Fruit fly (Drosophila melanogaster) whole organism, embryonic: Measurements from ENCODE around the gene CG14696.

Experiments used
- Asciz ChIP-seq: fragments of 200-800 bp; sonication (Bioruptor generic); optimal IDR thresholded peaks from 2 replicates; lab custom pipeline; 2017; ENCODE audit warnings: missing biosample characterization, mild to moderate bottlenecking, missing genetic modification characterization, missing genetic modification reagents
- CG10543 ChIP-seq: fragments of 200-800 bp; sonication (Bioruptor generic); optimal IDR thresholded peaks from 3 replicates; lab custom pipeline; 2017; ENCODE audit warnings: missing biosample characterization, mild to moderate bottlenecking, missing genetic modification characterization, moderate library complexity
- CG11247 ChIP-seq: fragments of 200-800 bp; sonication (Bioruptor generic); IDR thresholded peaks from 2 replicates; pipeline ENCODE4 v1.3.6; 2022; ENCODE audit warnings: missing biosample characterization, missing genetic modification characterization
- CG12769 ChIP-seq: fragments of 200-800 bp; sonication (Bioruptor generic); optimal IDR thresholded peaks from 2 replicates; lab custom pipeline; 2019; ENCODE audit warnings: missing biosample characterization, mild to moderate bottlenecking, missing genetic modification characterization, moderate library complexity
- CG13424 ChIP-seq: fragments of 200-800 bp; sonication (Bioruptor generic); optimal IDR thresholded peaks from 2 replicates; lab custom pipeline; 2019; ENCODE audit warnings: missing biosample characterization, mild to moderate bottlenecking, missing genetic modification characterization, moderate library complexity
- CG15696 ChIP-seq: fragments of 200-800 bp; sonication (Bioruptor generic); optimal IDR thresholded peaks from 2 replicates; lab custom pipeline; 2019; ENCODE audit warnings: missing biosample characterization, mild to moderate bottlenecking, missing genetic modification characterization, moderate library complexity
- CG16779 ChIP-seq: fragments of 200-800 bp; sonication (Bioruptor generic); IDR thresholded peaks from 2 replicates; pipeline ENCODE4 v1.3.6; 2022; ENCODE audit warnings: missing biosample characterization, missing genetic modification characterization
- CG2129 ChIP-seq: fragments of 200-800 bp; sonication (Bioruptor generic); IDR thresholded peaks from 2 replicates; pipeline ENCODE4 v1.3.6; 2022; ENCODE audit warnings: missing biosample characterization, missing genetic modification characterization; ENCODE audit not compliant: partially characterized antibody
- CG3065 ChIP-seq: fragments of 200-800 bp; sonication (Bioruptor generic); optimal IDR thresholded peaks from 2 replicates; lab custom pipeline; 2016; ENCODE audit warnings: missing biosample characterization, missing genetic modification characterization
- CG31224 ChIP-seq: fragments of 200-800 bp; sonication (Bioruptor generic); IDR thresholded peaks from 2 replicates; pipeline ENCODE4 v1.3.6; 2022; ENCODE audit warnings: missing biosample characterization, missing genetic modification characterization
- CG4360 ChIP-seq: fragments of 200-800 bp; sonication (Bioruptor generic); IDR thresholded peaks from 2 replicates; pipeline ENCODE4 v1.3.6; 2022; ENCODE audit warnings: missing biosample characterization, missing genetic modification characterization
- CG4424 ChIP-seq: fragments of 200-800 bp; sonication (Bioruptor generic); optimal IDR thresholded peaks from 3 replicates; lab custom pipeline; 2016; ENCODE audit warnings: missing biosample characterization, missing genetic modification characterization
- CG6272 ChIP-seq: fragments of 200-800 bp; sonication (Bioruptor generic); IDR thresholded peaks from 2 replicates; pipeline ENCODE4 v1.3.6; 2022; ENCODE audit warnings: missing biosample characterization, missing genetic modification characterization
- CG7928 ChIP-seq: fragments of 200-800 bp; sonication (Bioruptor generic); optimal IDR thresholded peaks from 2 replicates; lab custom pipeline; 2017; ENCODE audit warnings: missing biosample characterization, mild to moderate bottlenecking, missing genetic modification characterization
- CG8388 ChIP-seq: fragments of 200-800 bp; sonication (Bioruptor generic); optimal IDR thresholded peaks from 2 replicates; lab custom pipeline; 2019; ENCODE audit warnings: missing biosample characterization, mild to moderate bottlenecking, missing genetic modification characterization, moderate library complexity
- CG9727 ChIP-seq: fragments of 200-800 bp; sonication (Bioruptor generic); optimal IDR thresholded peaks from 3 replicates; lab custom pipeline; 2017; ENCODE audit warnings: missing biosample characterization, mild to moderate bottlenecking, missing genetic modification characterization
- CTCF ChIP-seq: fragments of 200-800 bp; sonication (Bioruptor generic); optimal IDR thresholded peaks from 2 replicates; lab custom pipeline; 2017; ENCODE audit warnings: missing biosample characterization, mild to moderate bottlenecking, missing genetic modification characterization, moderate library complexity
- Chrac-16 ChIP-seq: fragments of 200-800 bp; sonication (Bioruptor generic); optimal IDR thresholded peaks from 3 replicates; lab custom pipeline; 2016; ENCODE audit warnings: missing biosample characterization, missing genetic modification characterization
- Doc2 ChIP-seq: fragments of 200-800 bp; sonication (Bioruptor generic); IDR thresholded peaks from 2 replicates; pipeline ENCODE4 v1.3.6; 2022; ENCODE audit warnings: missing biosample characterization, missing genetic modification characterization
- HmgD ChIP-seq: fragments of 200-800 bp; sonication (Bioruptor generic); optimal IDR thresholded peaks from 3 replicates; lab custom pipeline; 2016; ENCODE audit warnings: missing biosample characterization, missing genetic modification characterization
- Jarid2 ChIP-seq: fragments of 200-800 bp; sonication (Bioruptor generic); optimal IDR thresholded peaks from 3 replicates; lab custom pipeline; 2017; ENCODE audit warnings: mild to moderate bottlenecking, missing biosample characterization, missing genetic modification reagents, missing genetic modification characterization
- Lhr ChIP-seq: fragments of 200-800 bp; sonication (Bioruptor generic); optimal IDR thresholded peaks from 3 replicates; lab custom pipeline; 2017; ENCODE audit warnings: mild to moderate bottlenecking, missing biosample characterization, missing genetic modification reagents, missing genetic modification characterization
- Lpt ChIP-seq: fragments of >200 bp; optimal IDR thresholded peaks from 2 replicates; lab custom pipeline; 2018; ENCODE audit warnings: missing biosample characterization, missing genetic modification characterization
- MTF-1 ChIP-seq: fragments of 200-800 bp; sonication (Bioruptor generic); optimal IDR thresholded peaks from 2 replicates; lab custom pipeline; 2018; ENCODE audit warnings: missing biosample characterization, mild to moderate bottlenecking, missing genetic modification characterization, borderline replicate concordance
- Med ChIP-seq: fragments of 200-800 bp; sonication (Bioruptor generic); peaks from one replicate; lab custom pipeline; 2016; ENCODE audit warnings: missing biosample characterization, missing genetic modification characterization, mild to moderate bottlenecking, inconsistent platforms, moderate library complexity
- Meics ChIP-seq: fragments of 200-800 bp; sonication (Bioruptor generic); optimal IDR thresholded peaks from 2 replicates; lab custom pipeline; 2017; ENCODE audit warnings: missing biosample characterization, mild to moderate bottlenecking, missing genetic modification characterization
- NC2β ChIP-seq: fragments of 200-800 bp; sonication (Bioruptor generic); optimal IDR thresholded peaks from 2 replicates; lab custom pipeline; 2016; ENCODE audit warnings: missing biosample characterization, missing genetic modification characterization
- Nf-YB ChIP-seq: fragments of 200-800 bp; sonication (Bioruptor generic); optimal IDR thresholded peaks from 3 replicates; lab custom pipeline; 2019; ENCODE audit warnings: missing biosample characterization, mild to moderate bottlenecking, missing genetic modification characterization, moderate library complexity
- Sin3A ChIP-seq: fragments of >200 bp; optimal IDR thresholded peaks from 2 replicates; lab custom pipeline; 2018
- Sry-β ChIP-seq: fragments of 200-800 bp; sonication (Bioruptor generic); optimal IDR thresholded peaks from 2 replicates; lab custom pipeline; 2018; ENCODE audit warnings: missing biosample characterization, mild to moderate bottlenecking, missing genetic modification characterization, moderate library complexity
- Ssrp ChIP-seq: fragments of 200-800 bp; sonication (Bioruptor generic); optimal IDR thresholded peaks from 2 replicates; lab custom pipeline; 2018; ENCODE audit warnings: missing biosample characterization, mild to moderate bottlenecking, missing genetic modification characterization, moderate library complexity
- al ChIP-seq: fragments of 200-800 bp; sonication (Bioruptor generic); IDR thresholded peaks from 2 replicates; pipeline ENCODE4 v1.3.6; 2022; ENCODE audit warnings: missing biosample characterization, missing genetic modification characterization
- cato ChIP-seq: fragments of 200-800 bp; sonication (Bioruptor generic); optimal IDR thresholded peaks from 2 replicates; lab custom pipeline; 2016; ENCODE audit warnings: missing biosample characterization, missing genetic modification characterization, borderline replicate concordance
- esg ChIP-seq: fragments of 200-800 bp; sonication (Bioruptor generic); conservative IDR thresholded peaks from 2 replicates; pipeline ENCODE4 v1.3.6; 2022; ENCODE audit warnings: missing biosample characterization, missing genetic modification characterization
- fd102C ChIP-seq: fragments of 200-800 bp; sonication (Bioruptor generic); optimal IDR thresholded peaks from 2 replicates; lab custom pipeline; 2018; ENCODE audit warnings: missing biosample characterization, mild to moderate bottlenecking, missing genetic modification characterization, moderate library complexity
- fu2 ChIP-seq: fragments of 200-800 bp; sonication (Bioruptor generic); optimal IDR thresholded peaks from 2 replicates; lab custom pipeline; 2016; ENCODE audit warnings: missing biosample characterization, missing genetic modification characterization
- grn ChIP-seq: fragments of 200-800 bp; sonication (Bioruptor generic); optimal IDR thresholded peaks from 3 replicates; lab custom pipeline; 2017; ENCODE audit warnings: missing biosample characterization, missing genetic modification characterization
- gro ChIP-seq: fragments of 200-800 bp; sonication (Bioruptor generic); optimal IDR thresholded peaks from 2 replicates; lab custom pipeline; 2016; ENCODE audit warnings: missing biosample characterization, missing genetic modification characterization
- gsb ChIP-seq: fragments of 200-800 bp; sonication (Bioruptor generic); IDR thresholded peaks from 2 replicates; pipeline ENCODE4 v1.3.6; 2022; ENCODE audit warnings: missing biosample characterization, missing genetic modification characterization
- inv ChIP-seq: fragments of 200-800 bp; sonication (Bioruptor generic); IDR thresholded peaks from 2 replicates; pipeline ENCODE4 v1.3.6; 2022; ENCODE audit warnings: missing biosample characterization, missing genetic modification characterization; ENCODE audit not compliant: partially characterized antibody
- scrt ChIP-seq: fragments of 200-800 bp; sonication (Bioruptor generic); optimal IDR thresholded peaks from 2 replicates; lab custom pipeline; 2018; ENCODE audit warnings: missing biosample characterization, mild to moderate bottlenecking, missing genetic modification characterization, moderate library complexity
- sim ChIP-seq: fragments of 200-800 bp; sonication (Bioruptor generic); IDR thresholded peaks from 2 replicates; pipeline ENCODE4 v1.3.6; 2022; ENCODE audit warnings: missing biosample characterization, missing genetic modification characterization
- sisA ChIP-seq: fragments of 200-800 bp; sonication (Bioruptor generic); IDR thresholded peaks from 2 replicates; pipeline ENCODE4 v1.3.6; 2022; ENCODE audit warnings: missing biosample characterization, missing genetic modification characterization
- slp2 ChIP-seq: fragments of 200-800 bp; sonication (Bioruptor generic); optimal IDR thresholded peaks from 2 replicates; lab custom pipeline; 2016; ENCODE audit warnings: missing biosample characterization, missing genetic modification characterization
- stwl ChIP-seq: fragments of 200-800 bp; sonication (Bioruptor generic); optimal IDR thresholded peaks from 3 replicates; lab custom pipeline; 2018; ENCODE audit warnings: missing biosample characterization, mild to moderate bottlenecking, missing genetic modification characterization, moderate library complexity
- tap ChIP-seq: fragments of 200-800 bp; optimal IDR thresholded peaks from 3 replicates; lab custom pipeline; 2019; ENCODE audit warnings: missing biosample characterization, mild to moderate bottlenecking, missing genetic modification characterization, moderate library complexity
- vnd ChIP-seq: fragments of 200-800 bp; sonication (Bioruptor generic); IDR thresholded peaks from 3 replicates; pipeline ENCODE4 v1.3.6; 2022; ENCODE audit warnings: missing biosample characterization, missing genetic modification characterization; ENCODE audit not compliant: partially characterized antibody
- wdn ChIP-seq: fragments of 200-800 bp; sonication (Bioruptor generic); IDR thresholded peaks from 2 replicates; pipeline ENCODE4 v1.3.6; 2022; ENCODE audit warnings: missing biosample characterization, missing genetic modification characterization
- zf30C ChIP-seq: fragments of 200-800 bp; sonication (Bioruptor generic); optimal IDR thresholded peaks from 3 replicates; lab custom pipeline; 2018; ENCODE audit warnings: missing biosample characterization, mild to moderate bottlenecking, missing genetic modification characterization

Gene CG14696

dm6 chr3R:10850636-10851035 lies 34.2 kb downstream of the CG14696 start (continued):
- no peak for TF ChIP-seq CG9727 (GFP tag; lab: Kevin White, UChicago)
- TF ChIP-seq zf30C (GFP tag; lab: Kevin White, UChicago): no peak
- no peak for TF ChIP-seq CG2129 (GFP tag; lab: Robert Waterston, UW)
- no peak for TF ChIP-seq NC2β (GFP tag; lab: Kevin White, UChicago)
- no peak for TF ChIP-seq CG31224 (GFP tag; lab: Robert Waterston, UW)
- TF ChIP-seq Med: peak; percentile 77
- TF ChIP-seq inv (GFP tag; lab: Robert Waterston, UW): no peak
- TF ChIP-seq Sin3A (lab: Kevin White, UChicago): no peak
- TF ChIP-seq MTF-1 (GFP tag; lab: Kevin White, UChicago): no peak

dm6 chr3R:10849515-10849973 lies 35.3 kb downstream of the CG14696 start, which contains the start of gene CG42394:
CG42394 (plus strand) TSS chr3R:10849825.
- peak; percentile 97 for TF ChIP-seq Asciz (GFP tag; lab: Kevin White, UChicago)
- TF ChIP-seq Chrac-16 (GFP tag; lab: Kevin White, UChicago): peak; percentile 88
- peak; percentile 67 for TF ChIP-seq CTCF (GFP tag; lab: Kevin White, UChicago)
- peak; percentile 81 for TF ChIP-seq CG3065
- TF ChIP-seq wdn (GFP tag; lab: Robert Waterston, UW): peak; percentile 85
- peak; percentile 91 for TF ChIP-seq al (GFP tag; lab: Robert Waterston, UW)
- TF ChIP-seq CG2129 (GFP tag; lab: Robert Waterston, UW): no peak
- TF ChIP-seq CG7928: peak; percentile 73
- no peak for TF ChIP-seq grn
- peak; percentile 90 for TF ChIP-seq scrt (GFP tag; lab: Kevin White, UChicago)
- peak; percentile 83 for TF ChIP-seq CG16779
- peak; percentile 87 for TF ChIP-seq gsb (GFP tag; lab: Robert Waterston, UW)
- TF ChIP-seq CG8388 (GFP tag; lab: Kevin White, UChicago): peak; percentile 91
- no peak for TF ChIP-seq Doc2 (GFP tag; lab: Robert Waterston, UW)
- TF ChIP-seq Jarid2 (GFP tag; lab: Kevin White, UChicago): peak; percentile 83
- peak; percentile 53 for TF ChIP-seq fu2 (GFP tag; lab: Kevin White, UChicago)
- TF ChIP-seq Lpt (GFP tag; lab: Kevin White, UChicago): no peak
- TF ChIP-seq sisA (GFP tag; lab: Robert Waterston, UW): peak; percentile 89
- peak; percentile 20; the same call in 2 of the 3 replicates for TF ChIP-seq vnd
- peak; percentile 90 for TF ChIP-seq CG11247 (GFP tag; lab: Robert Waterston, UW)
- peak; percentile 44 for TF ChIP-seq slp2 (GFP tag; lab: Kevin White, UChicago)
- TF ChIP-seq fd102C (GFP tag; lab: Kevin White, UChicago): peak; percentile 63
- peak; percentile 90 for TF ChIP-seq tap
- peak; percentile 96 for TF ChIP-seq Ssrp (tag; lab: Kevin White, UChicago)
- no peak for TF ChIP-seq HmgD (GFP tag; lab: Kevin White, UChicago)
- peak; percentile 96 for TF ChIP-seq CG4424 (GFP tag; lab: Kevin White, UChicago)
- TF ChIP-seq cato (GFP tag; lab: Kevin White, UChicago): peak; percentile 84
- peak; percentile 72 for TF ChIP-seq CG4360 (GFP tag; lab: Robert Waterston, UW)
- no peak for TF ChIP-seq gro (GFP tag; lab: Kevin White, UChicago)
- peak; percentile 95 for TF ChIP-seq CG13424
- TF ChIP-seq CG10543 (GFP tag; lab: Kevin White, UChicago): peak; percentile 85
- TF ChIP-seq CG15696 (tag; lab: Kevin White, UChicago): peak; percentile 94
- peak; percentile 85 for TF ChIP-seq Nf-YB (GFP tag; lab: Kevin White, UChicago)
- TF ChIP-seq Sry-β (GFP tag; lab: Kevin White, UChicago): peak; percentile 68
- peak; percentile 88 for TF ChIP-seq CG6272 (GFP tag; lab: Robert Waterston, UW)
- TF ChIP-seq sim: peak; percentile 90
- TF ChIP-seq esg (GFP tag; lab: Robert Waterston, UW): peak; percentile 88
- TF ChIP-seq CG12769 (tag; lab: Kevin White, UChicago): no peak
- TF ChIP-seq Meics (GFP tag; lab: Kevin White, UChicago): peak; percentile 97
- peak; percentile 75 for TF ChIP-seq Lhr
- TF ChIP-seq stwl (tag; lab: Kevin White, UChicago): peak; percentile 56
